Fruit fly (Drosophila melanogaster) whole organism, pupa: ENCODE data around the gene Gr22e.
A peak's percentile ranks its signal among the peaks of the same experiment; 100 is the strongest.

Source experiments
- CG10348 ChIP-seq: fragments of 200-800 bp; sonication (Bioruptor generic); IDR thresholded peaks from 2 replicates; pipeline ENCODE4 v1.3.6; 2022; ENCODE audit warnings: missing biosample characterization, missing genetic modification characterization
- CG12605 ChIP-seq: fragments of 200-800 bp; sonication (Bioruptor generic); IDR thresholded peaks from 2 replicates; pipeline ENCODE4 v1.3.6; 2022; ENCODE audit warnings: missing biosample characterization, missing genetic modification characterization
- CG13204 ChIP-seq: fragments of 200-800 bp; sonication (Bioruptor generic); optimal IDR thresholded peaks from 2 replicates; lab custom pipeline; 2018; ENCODE audit warnings: missing biosample characterization, mild to moderate bottlenecking, missing genetic modification characterization, moderate library complexity
- CG14655 ChIP-seq: fragments of 200-800 bp; sonication (Bioruptor generic); optimal IDR thresholded peaks from 3 replicates; lab custom pipeline; 2017; ENCODE audit warnings: mild to moderate bottlenecking, missing biosample characterization, missing genetic modification reagents, missing genetic modification characterization
- CG15710 ChIP-seq: fragments of 200-800 bp; sonication (Bioruptor generic); optimal IDR thresholded peaks from 2 replicates; lab custom pipeline; 2018; ENCODE audit warnings: missing biosample characterization, mild to moderate bottlenecking, missing genetic modification characterization, moderate library complexity
- CG17806 ChIP-seq: fragments of 200-800 bp; sonication (Bioruptor generic); optimal IDR thresholded peaks from 2 replicates; lab custom pipeline; 2018; ENCODE audit warnings: missing biosample characterization, mild to moderate bottlenecking, missing genetic modification characterization, moderate library complexity
- CG32121 ChIP-seq: fragments of 200-800 bp; sonication (Bioruptor generic); IDR thresholded peaks from 2 replicates; pipeline ENCODE4 v1.3.6; 2022; ENCODE audit warnings: missing biosample characterization, missing genetic modification characterization
- CG34367 ChIP-seq: fragments of 200-800 bp; sonication (Bioruptor generic); optimal IDR thresholded peaks from 2 replicates; lab custom pipeline; 2018; ENCODE audit warnings: missing biosample characterization, mild to moderate bottlenecking, missing genetic modification characterization
- CG4496 ChIP-seq: fragments of 200-800 bp; sonication (Bioruptor generic); IDR thresholded peaks from 3 replicates; pipeline ENCODE4 v1.3.6; 2022; ENCODE audit warnings: missing biosample characterization, missing genetic modification characterization
- CG8159 ChIP-seq: fragments of 200-800 bp; sonication (Bioruptor generic); optimal IDR thresholded peaks from 3 replicates; lab custom pipeline; 2018; ENCODE audit warnings: missing biosample characterization, mild to moderate bottlenecking, missing genetic modification characterization, moderate library complexity
- CG8301 ChIP-seq: fragments of 200-800 bp; sonication (Bioruptor generic); optimal IDR thresholded peaks from 2 replicates; lab custom pipeline; 2018; ENCODE audit warnings: missing biosample characterization, mild to moderate bottlenecking, missing genetic modification characterization
- CG9948 ChIP-seq: fragments of 200-800 bp; sonication (Bioruptor generic); optimal IDR thresholded peaks from 2 replicates; lab custom pipeline; 2018; ENCODE audit warnings: missing biosample characterization, mild to moderate bottlenecking, missing genetic modification characterization, moderate library complexity
- D1 ChIP-seq: fragments of 200-800 bp; sonication (Bioruptor generic); optimal IDR thresholded peaks from 2 replicates; lab custom pipeline; 2018; ENCODE audit warnings: missing biosample characterization, mild to moderate bottlenecking, missing genetic modification characterization, moderate library complexity
- EcR ChIP-seq: fragments of 200-800 bp; sonication (Bioruptor generic); optimal IDR thresholded peaks from 3 replicates; lab custom pipeline; 2019; ENCODE audit warnings: missing biosample characterization, missing genetic modification characterization, mild to moderate bottlenecking, moderate library complexity, missing genetic modification reagents
- Ets98B ChIP-seq: fragments of 200-800 bp; sonication (Bioruptor generic); IDR thresholded peaks from 2 replicates; pipeline ENCODE4 v1.3.6; 2022; ENCODE audit warnings: missing biosample characterization, missing genetic modification characterization
- Pif1A ChIP-seq: fragments of 200-800 bp; sonication (Bioruptor generic); optimal IDR thresholded peaks from 3 replicates; lab custom pipeline; 2016; ENCODE audit warnings: missing biosample characterization, missing genetic modification characterization
- Pif1B ChIP-seq: fragments of 200-800 bp; sonication (Bioruptor generic); optimal IDR thresholded peaks from 3 replicates; lab custom pipeline; 2016; ENCODE audit warnings: missing biosample characterization, missing genetic modification characterization
- Snoo ChIP-seq: fragments of 200-800 bp; sonication (Bioruptor generic); optimal IDR thresholded peaks from 3 replicates; lab custom pipeline; 2017; ENCODE audit warnings: missing biosample characterization, mild to moderate bottlenecking, missing genetic modification characterization, inconsistent platforms
- fd96Ca ChIP-seq: fragments of 200-800 bp; sonication (Bioruptor generic); IDR thresholded peaks from 3 replicates; pipeline ENCODE4 v1.3.6; 2022; ENCODE audit warnings: missing biosample characterization, missing genetic modification characterization
- gl ChIP-seq: fragments of 200-800 bp; sonication (Bioruptor generic); optimal IDR thresholded peaks from 2 replicates; lab custom pipeline; 2018; ENCODE audit warnings: missing biosample characterization, mild to moderate bottlenecking, missing genetic modification characterization
- rn ChIP-seq: fragments of 200-800 bp; sonication (Bioruptor generic); IDR thresholded peaks from 2 replicates; pipeline ENCODE4 v1.3.6; 2022; ENCODE audit warnings: missing biosample characterization, missing genetic modification characterization

Gr22e gene

dm6 chr2L:1783762-1784161, at the start of gene Gr22e:
Gene Gr22e (plus strand): TSS chr2L:1784062.
- TF ChIP-seq D1 (tag; lab: Kevin White, UChicago) (no peak), CG32121 (GFP tag; lab: Robert Waterston, UW) (no peak), fd96Ca (no peak), CG14655 (GFP tag; lab: Kevin White, UChicago) (no peak), CG34367 (tag; lab: Kevin White, UChicago) (no peak), CG12605 (no peak), Pif1B (GFP tag; lab: Kevin White, UChicago) (no peak), CG9948 (tag; lab: Kevin White, UChicago) (no peak), CG4496 (no peak), gl (tag; lab: Kevin White, UChicago) (no peak), CG10348 (no peak), CG8301 (tag; lab: Kevin White, UChicago) (no peak), EcR (GFP tag; lab: Kevin White, UChicago) (no peak), Pif1A (no peak), Ets98B (no peak), Snoo (tag; lab: Kevin White, UChicago) (no peak), CG17806 (no peak), CG13204 (GFP tag; lab: Kevin White, UChicago) (no peak)
- TF ChIP-seq, all 21 proteins: peak for 0

- no peak for TF ChIP-seq CG34367 (tag; lab: Kevin White, UChicago)
- TF ChIP-seq CG17806, result no peak
- no peak for TF ChIP-seq fd96Ca
- TF ChIP-seq CG13204 (GFP tag; lab: Kevin White, UChicago), result no peak
- no peak for TF ChIP-seq Ets98B
- no peak for TF ChIP-seq CG15710 (tag; lab: Kevin White, UChicago)
- TF ChIP-seq CG8159, result no peak
- TF ChIP-seq CG32121 (GFP tag; lab: Robert Waterston, UW), result no peak
- no peak for TF ChIP-seq CG14655 (GFP tag; lab: Kevin White, UChicago)
- TF ChIP-seq D1 (tag; lab: Kevin White, UChicago), result no peak
- no peak for TF ChIP-seq Pif1B (GFP tag; lab: Kevin White, UChicago)
- no peak for TF ChIP-seq gl (tag; lab: Kevin White, UChicago)
- no peak for TF ChIP-seq CG10348
These were observed 48.7 kb upstream of the Gr22e start for dm6 chr2L:1735133-1735532.

- TF ChIP-seq CG14655 (GFP tag; lab: Kevin White, UChicago) (peak; percentile 96), CG10348 (peak; percentile 81; the same call in 1 of the 2 replicates), CG4496 (peak; percentile 92), D1 (tag; lab: Kevin White, UChicago) (peak; percentile 78), fd96Ca (peak; percentile 94), CG34367 (tag; lab: Kevin White, UChicago) (peak; percentile 60), CG12605 (peak; percentile 79), CG32121 (GFP tag; lab: Robert Waterston, UW) (peak; percentile 96), Snoo (tag; lab: Kevin White, UChicago) (peak; percentile 50), CG17806 (peak; percentile 77), Pif1B (GFP tag; lab: Kevin White, UChicago) (peak; percentile 93), rn (GFP tag; lab: Robert Waterston, UW) (peak; percentile 93), CG8159 (peak; percentile 78), Pif1A (peak; percentile 95), CG13204 (GFP tag; lab: Kevin White, UChicago) (no peak), CG8301 (tag; lab: Kevin White, UChicago) (peak; percentile 97), CG15710 (tag; lab: Kevin White, UChicago) (peak; percentile 76), CG9948 (tag; lab: Kevin White, UChicago) (peak; percentile 86), gl (tag; lab: Kevin White, UChicago) (peak; percentile 42), EcR (GFP tag; lab: Kevin White, UChicago) (no peak), Ets98B (peak; percentile 94)
These were observed 46.7 kb upstream of the Gr22e start for dm6 chr2L:1737057-1737581.

- no peak for TF ChIP-seq EcR (GFP tag; lab: Kevin White, UChicago)
- no peak for TF ChIP-seq CG34367 (tag; lab: Kevin White, UChicago)
- no peak for TF ChIP-seq CG12605
- TF ChIP-seq CG17806, result peak; percentile 21
- peak; percentile 75 for TF ChIP-seq CG8301 (tag; lab: Kevin White, UChicago)
- no peak for TF ChIP-seq CG10348
- peak; percentile 66 for TF ChIP-seq CG14655 (GFP tag; lab: Kevin White, UChicago)
- TF ChIP-seq CG8159, result no peak
- TF ChIP-seq CG13204 (GFP tag; lab: Kevin White, UChicago), result no peak
- peak; percentile 40 for TF ChIP-seq Pif1A
These were observed 45.8 kb upstream of the Gr22e start for dm6 chr2L:1738054-1738453.

- TF ChIP-seq Pif1A (no peak), CG8159 (no peak), rn (GFP tag; lab: Robert Waterston, UW) (no peak), Pif1B (GFP tag; lab: Kevin White, UChicago) (no peak), CG10348 (no peak), CG34367 (tag; lab: Kevin White, UChicago) (no peak), Snoo (tag; lab: Kevin White, UChicago) (no peak), CG8301 (tag; lab: Kevin White, UChicago) (no peak), gl (tag; lab: Kevin White, UChicago) (no peak), Ets98B (no peak)
These were observed 43.8 kb upstream of the Gr22e start for dm6 chr2L:1740095-1740494.

- TF ChIP-seq CG32121 (GFP tag; lab: Robert Waterston, UW) (no peak), fd96Ca (no peak), CG34367 (tag; lab: Kevin White, UChicago) (no peak), CG8159 (no peak), D1 (tag; lab: Kevin White, UChicago) (no peak), Pif1A (no peak), CG17806 (no peak), CG13204 (GFP tag; lab: Kevin White, UChicago) (no peak), Snoo (tag; lab: Kevin White, UChicago) (no peak), rn (GFP tag; lab: Robert Waterston, UW) (no peak), CG9948 (tag; lab: Kevin White, UChicago) (no peak), CG10348 (no peak)
These were observed 40.1 kb upstream of the Gr22e start for dm6 chr2L:1743800-1744199.
